Worm (Caenorhabditis elegans): ENCODE results near the gene lex-1.
A peak's percentile ranks its signal among the peaks of the same experiment; 100 is the strongest.

lex-1 gene

DNA sequence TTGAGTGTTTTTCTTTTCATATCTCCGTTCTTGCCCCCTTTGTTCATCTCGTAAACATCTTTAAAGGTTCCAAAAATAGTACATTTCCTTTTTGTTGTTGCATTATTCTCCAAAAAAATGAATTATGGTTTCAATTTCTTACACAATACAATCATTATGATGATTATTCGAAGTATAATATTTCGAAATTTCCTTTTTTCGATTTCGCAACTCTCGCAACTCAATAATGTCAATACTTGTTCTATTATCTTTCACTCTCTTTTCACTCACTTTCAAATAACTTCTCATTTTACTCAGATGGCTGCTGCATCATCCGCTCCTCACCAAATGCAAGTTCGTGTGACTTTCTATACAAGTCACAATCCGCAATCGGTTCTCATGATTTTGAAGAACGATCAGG lies 45.3 kb upstream of the lex-1 start, which contains the start of gene sqst-1:
sqst-1 (plus strand) TSS at position 298 of the 400 bp plus-strand sequence.
- TF ChIP-seq lsy-2 (tag; optimal IDR thresholded peaks at IDR 0.05): peak in 1 of 2 experiments; percentile 20
- TF ChIP-seq ztf-4 (tag; optimal IDR thresholded peaks at IDR 0.05): peak; percentile 43
- no peak for TF ChIP-seq ceh-16 (tag; optimal IDR thresholded peaks at IDR 0.05)
- TF ChIP-seq nhr-237 (tag; optimal IDR thresholded peaks at IDR 0.05): no peak
- TF ChIP-seq sem-4 (tag; optimal IDR thresholded peaks at IDR 0.05): no peak
- no peak for TF ChIP-seq Y55F3AM.14 (GFP tag; optimal IDR thresholded peaks at IDR 0.05)
- no peak for TF ChIP-seq nhr-21 (tag; optimal IDR thresholded peaks at IDR 0.05)
- peak; percentile 20 for TF ChIP-seq C34F6.9 (tag; optimal IDR thresholded peaks at IDR 0.05)
- TF ChIP-seq sma-3 (GFP tag; optimal IDR thresholded peaks at IDR 0.05): no peak
- peak; percentile 72 for TF ChIP-seq nhr-129 (tag; optimal IDR thresholded peaks at IDR 0.05)
- TF ChIP-seq nhr-23 (tag; optimal IDR thresholded peaks at IDR 0.05): no peak
- no peak for TF ChIP-seq ZK546.5 (tag; optimal IDR thresholded peaks at IDR 0.05)
- no peak for TF ChIP-seq elt-3 (tag; optimal IDR thresholded peaks at IDR 0.05)

ce11 chrIV:12034776-12035175 lies 44.5 kb upstream of the lex-1 start:
- TF ChIP-seq gmeb-1 (tag; optimal IDR thresholded peaks at IDR 0.05): no peak
- TF ChIP-seq nhr-129 (tag; optimal IDR thresholded peaks at IDR 0.05): peak; percentile 13
- peak; percentile 26 for TF ChIP-seq ama-1 (optimal IDR thresholded peaks at IDR 0.05)

- TF ChIP-seq nhr-12 (tag; optimal IDR thresholded peaks at IDR 0.05): no peak
- no peak for TF ChIP-seq elt-3 (tag; optimal IDR thresholded peaks at IDR 0.05)
- no peak for TF ChIP-seq nhr-77 (tag; optimal IDR thresholded peaks at IDR 0.05)
Measured at ce11 chrIV:12035422-12035821, 43.9 kb upstream of the lex-1 start.

DNA sequence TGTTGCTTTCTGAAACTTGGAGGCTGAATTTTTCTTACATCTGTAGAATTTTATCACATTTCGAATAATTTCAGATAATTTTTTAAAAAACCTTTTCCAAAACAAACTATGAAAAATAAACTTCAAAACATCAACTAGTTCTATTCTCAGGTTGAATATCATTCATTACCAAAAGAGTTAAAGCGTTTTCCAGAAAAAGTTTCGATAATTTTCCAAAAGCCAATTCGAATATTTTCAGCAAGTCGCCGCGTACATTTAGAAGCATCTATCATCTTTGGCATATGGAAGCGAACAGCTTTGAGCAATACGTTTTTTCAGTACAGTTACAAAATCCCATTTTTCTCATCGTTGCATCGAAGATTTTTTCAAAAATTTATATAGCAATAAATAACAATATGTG lies 42.3 kb upstream of the lex-1 start:
- TF ChIP-seq nhr-25 (tag; optimal IDR thresholded peaks at IDR 0.05) (peak; percentile 48), nhr-6 (tag; optimal IDR thresholded peaks at IDR 0.05) (peak; percentile 1), sem-4 (tag; optimal IDR thresholded peaks at IDR 0.05) (peak; percentile 64), nhr-237 (tag; optimal IDR thresholded peaks at IDR 0.05) (no peak), zag-1 (tag; optimal IDR thresholded peaks at IDR 0.05) (no peak), sma-3 (GFP tag; optimal IDR thresholded peaks at IDR 0.05) (peak; percentile 47), ztf-4 (tag; optimal IDR thresholded peaks at IDR 0.05) (peak; percentile 61), lsy-2 (tag; optimal IDR thresholded peaks at IDR 0.05) (peak in 1 of 2 experiments; percentile 63), unc-62 (GFP tag; optimal IDR thresholded peaks at IDR 0.05) (no peak), nhr-11 (tag; optimal IDR thresholded peaks at IDR 0.05) (no peak), snpc-4 (tag; optimal IDR thresholded peaks at IDR 0.05) (no peak), lin-11 (tag; optimal IDR thresholded peaks at IDR 0.05) (no peak), dmd-4 (tag; optimal IDR thresholded peaks at IDR 0.05) (no peak), C34F6.9 (tag; optimal IDR thresholded peaks at IDR 0.05) (no peak), ama-1 (optimal IDR thresholded peaks at IDR 0.05) (peak; percentile 51), lin-39 (tag; optimal IDR thresholded peaks at IDR 0.05) (no peak), lin-13 (GFP tag; optimal IDR thresholded peaks at IDR 0.05) (peak; percentile 11), nhr-129 (tag; optimal IDR thresholded peaks at IDR 0.05) (peak; percentile 6)

DNA sequence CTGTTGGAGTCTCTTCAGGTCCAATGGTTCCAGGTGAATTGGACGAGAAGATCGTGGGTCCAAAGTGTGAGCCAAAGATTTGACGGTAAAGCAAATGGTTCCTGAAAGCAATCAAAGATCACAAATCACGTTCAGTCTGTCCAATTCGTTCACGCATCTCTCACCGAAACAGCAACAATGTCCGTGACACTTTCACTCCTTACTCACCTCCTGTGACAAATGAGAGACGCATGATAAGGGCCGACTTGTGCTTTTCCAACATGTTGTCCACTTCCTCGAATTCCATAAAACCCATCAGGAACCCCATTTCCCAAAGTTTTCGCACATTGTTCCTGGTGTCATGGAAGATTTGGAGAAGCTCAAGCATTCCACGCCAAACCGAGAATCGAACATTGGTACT lies 38.8 kb upstream of the lex-1 start:
- TF ChIP-seq sma-9 (GFP tag; optimal IDR thresholded peaks at IDR 0.05) (peak; percentile 23), sma-9 (tag; optimal IDR thresholded peaks at IDR 0.05) (no peak), fos-1 (tag; optimal IDR thresholded peaks at IDR 0.05) (peak; percentile 60), C34F6.9 (tag; optimal IDR thresholded peaks at IDR 0.05) (no peak), nhr-129 (tag; optimal IDR thresholded peaks at IDR 0.05) (peak; percentile 35)

DNA sequence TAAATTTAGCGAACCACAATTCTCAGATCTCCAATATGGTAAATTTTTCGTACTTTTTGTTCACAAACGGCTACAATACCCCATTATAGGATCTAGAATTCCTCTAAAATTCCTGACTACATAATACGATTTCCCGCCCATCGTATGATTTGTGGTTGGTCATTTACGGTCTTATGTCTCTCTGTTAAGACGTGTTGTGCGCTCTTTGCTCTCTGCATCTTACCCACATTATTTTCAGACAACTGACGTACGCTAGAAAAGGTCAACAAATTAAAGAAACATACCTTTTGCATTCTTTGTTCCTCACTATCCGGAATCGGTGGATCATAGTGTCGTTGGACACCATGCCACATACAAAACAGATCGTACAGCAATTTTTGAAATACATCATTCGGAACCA lies 36.2 kb upstream of the lex-1 start:
- TF ChIP-seq nhr-129 (tag; optimal IDR thresholded peaks at IDR 0.05) (peak; percentile 61), lin-39 (tag; optimal IDR thresholded peaks at IDR 0.05) (no peak), sma-9 (GFP tag; optimal IDR thresholded peaks at IDR 0.05) (peak; percentile 51), sma-9 (tag; optimal IDR thresholded peaks at IDR 0.05) (no peak), crh-2 (tag; optimal IDR thresholded peaks at IDR 0.05) (peak; percentile 36), peb-1 (tag; optimal IDR thresholded peaks at IDR 0.05) (no peak), fos-1 (tag; optimal IDR thresholded peaks at IDR 0.05) (peak; percentile 16), snpc-4 (tag; optimal IDR thresholded peaks at IDR 0.05) (no peak)

Data from whole organism, L2 larva.